Fruit fly (Drosophila melanogaster) whole organism, pupa: ENCODE measurements around the gene CG14969.

ENCODE experiments used
- CG10348 ChIP-seq: fragments of 200-800 bp; sonication (Bioruptor generic); IDR thresholded peaks from 2 replicates; pipeline ENCODE4 v1.3.6; 2022; ENCODE audit warnings: missing biosample characterization, missing genetic modification characterization
- CG12605 ChIP-seq: fragments of 200-800 bp; sonication (Bioruptor generic); IDR thresholded peaks from 2 replicates; pipeline ENCODE4 v1.3.6; 2022; ENCODE audit warnings: missing biosample characterization, missing genetic modification characterization
- CG13204 ChIP-seq: fragments of 200-800 bp; sonication (Bioruptor generic); optimal IDR thresholded peaks from 2 replicates; lab custom pipeline; 2018; ENCODE audit warnings: missing biosample characterization, mild to moderate bottlenecking, missing genetic modification characterization, moderate library complexity
- CG14655 ChIP-seq: fragments of 200-800 bp; sonication (Bioruptor generic); optimal IDR thresholded peaks from 3 replicates; lab custom pipeline; 2017; ENCODE audit warnings: mild to moderate bottlenecking, missing biosample characterization, missing genetic modification reagents, missing genetic modification characterization
- CG15710 ChIP-seq: fragments of 200-800 bp; sonication (Bioruptor generic); optimal IDR thresholded peaks from 2 replicates; lab custom pipeline; 2018; ENCODE audit warnings: missing biosample characterization, mild to moderate bottlenecking, missing genetic modification characterization, moderate library complexity
- CG17806 ChIP-seq: fragments of 200-800 bp; sonication (Bioruptor generic); optimal IDR thresholded peaks from 2 replicates; lab custom pipeline; 2018; ENCODE audit warnings: missing biosample characterization, mild to moderate bottlenecking, missing genetic modification characterization, moderate library complexity
- CG32121 ChIP-seq: fragments of 200-800 bp; sonication (Bioruptor generic); IDR thresholded peaks from 2 replicates; pipeline ENCODE4 v1.3.6; 2022; ENCODE audit warnings: missing biosample characterization, missing genetic modification characterization
- CG34367 ChIP-seq: fragments of 200-800 bp; sonication (Bioruptor generic); optimal IDR thresholded peaks from 2 replicates; lab custom pipeline; 2018; ENCODE audit warnings: missing biosample characterization, mild to moderate bottlenecking, missing genetic modification characterization
- CG4496 ChIP-seq: fragments of 200-800 bp; sonication (Bioruptor generic); IDR thresholded peaks from 3 replicates; pipeline ENCODE4 v1.3.6; 2022; ENCODE audit warnings: missing biosample characterization, missing genetic modification characterization
- CG8159 ChIP-seq: fragments of 200-800 bp; sonication (Bioruptor generic); optimal IDR thresholded peaks from 3 replicates; lab custom pipeline; 2018; ENCODE audit warnings: missing biosample characterization, mild to moderate bottlenecking, missing genetic modification characterization, moderate library complexity
- CG8301 ChIP-seq: fragments of 200-800 bp; sonication (Bioruptor generic); optimal IDR thresholded peaks from 2 replicates; lab custom pipeline; 2018; ENCODE audit warnings: missing biosample characterization, mild to moderate bottlenecking, missing genetic modification characterization
- CG9948 ChIP-seq: fragments of 200-800 bp; sonication (Bioruptor generic); optimal IDR thresholded peaks from 2 replicates; lab custom pipeline; 2018; ENCODE audit warnings: missing biosample characterization, mild to moderate bottlenecking, missing genetic modification characterization, moderate library complexity
- D1 ChIP-seq: fragments of 200-800 bp; sonication (Bioruptor generic); optimal IDR thresholded peaks from 2 replicates; lab custom pipeline; 2018; ENCODE audit warnings: missing biosample characterization, mild to moderate bottlenecking, missing genetic modification characterization, moderate library complexity
- EcR ChIP-seq: fragments of 200-800 bp; sonication (Bioruptor generic); optimal IDR thresholded peaks from 3 replicates; lab custom pipeline; 2019; ENCODE audit warnings: missing biosample characterization, missing genetic modification characterization, mild to moderate bottlenecking, moderate library complexity, missing genetic modification reagents
- Ets98B ChIP-seq: fragments of 200-800 bp; sonication (Bioruptor generic); IDR thresholded peaks from 2 replicates; pipeline ENCODE4 v1.3.6; 2022; ENCODE audit warnings: missing biosample characterization, missing genetic modification characterization
- Pif1A ChIP-seq: fragments of 200-800 bp; sonication (Bioruptor generic); optimal IDR thresholded peaks from 3 replicates; lab custom pipeline; 2016; ENCODE audit warnings: missing biosample characterization, missing genetic modification characterization
- Pif1B ChIP-seq: fragments of 200-800 bp; sonication (Bioruptor generic); optimal IDR thresholded peaks from 3 replicates; lab custom pipeline; 2016; ENCODE audit warnings: missing biosample characterization, missing genetic modification characterization
- Snoo ChIP-seq: fragments of 200-800 bp; sonication (Bioruptor generic); optimal IDR thresholded peaks from 3 replicates; lab custom pipeline; 2017; ENCODE audit warnings: missing biosample characterization, mild to moderate bottlenecking, missing genetic modification characterization, inconsistent platforms
- fd96Ca ChIP-seq: fragments of 200-800 bp; sonication (Bioruptor generic); IDR thresholded peaks from 3 replicates; pipeline ENCODE4 v1.3.6; 2022; ENCODE audit warnings: missing biosample characterization, missing genetic modification characterization
- gl ChIP-seq: fragments of 200-800 bp; sonication (Bioruptor generic); optimal IDR thresholded peaks from 2 replicates; lab custom pipeline; 2018; ENCODE audit warnings: missing biosample characterization, mild to moderate bottlenecking, missing genetic modification characterization
- rn ChIP-seq: fragments of 200-800 bp; sonication (Bioruptor generic); IDR thresholded peaks from 2 replicates; pipeline ENCODE4 v1.3.6; 2022; ENCODE audit warnings: missing biosample characterization, missing genetic modification characterization

The CG14969 gene

DNA sequence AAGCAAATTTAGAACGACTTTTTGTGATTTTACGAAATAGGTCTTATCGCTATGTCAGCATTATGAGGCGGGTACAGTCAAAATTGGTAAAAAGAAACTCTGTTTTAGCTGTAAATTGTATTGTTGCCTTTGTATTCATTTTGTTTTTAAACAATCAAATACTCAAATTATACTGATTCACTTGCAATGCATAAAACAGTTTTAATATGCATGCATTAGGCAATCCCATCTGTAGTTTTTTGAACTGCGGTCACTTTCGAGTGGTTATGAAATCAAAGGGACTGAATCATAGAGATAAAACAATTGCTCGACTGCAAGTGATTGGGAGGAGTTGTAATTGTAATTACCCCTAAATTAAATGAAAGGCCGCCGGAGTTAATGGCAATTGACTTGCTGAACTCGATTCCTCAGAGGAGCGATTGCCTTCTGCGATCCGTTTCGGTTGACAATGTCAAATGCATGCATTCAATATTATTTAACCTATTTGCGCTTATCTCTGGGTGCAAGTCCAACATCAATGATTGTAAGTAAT is 5.0 kb upstream of the CG14969 start:
- TF ChIP-seq CG32121 (GFP tag; lab: Robert Waterston, UW) (no peak), CG17806 (tag; lab: Kevin White, UChicago) (no peak), CG34367 (tag; lab: Kevin White, UChicago) (no peak), CG9948 (no peak), CG14655 (GFP tag; lab: Kevin White, UChicago) (no peak), CG13204 (GFP tag; lab: Kevin White, UChicago) (no peak), D1 (tag; lab: Kevin White, UChicago) (no peak), CG8159 (tag; lab: Kevin White, UChicago) (no peak), EcR (GFP tag; lab: Kevin White, UChicago) (no peak), rn (no peak), Ets98B (GFP tag; lab: Robert Waterston, UW) (no peak)

DNA sequence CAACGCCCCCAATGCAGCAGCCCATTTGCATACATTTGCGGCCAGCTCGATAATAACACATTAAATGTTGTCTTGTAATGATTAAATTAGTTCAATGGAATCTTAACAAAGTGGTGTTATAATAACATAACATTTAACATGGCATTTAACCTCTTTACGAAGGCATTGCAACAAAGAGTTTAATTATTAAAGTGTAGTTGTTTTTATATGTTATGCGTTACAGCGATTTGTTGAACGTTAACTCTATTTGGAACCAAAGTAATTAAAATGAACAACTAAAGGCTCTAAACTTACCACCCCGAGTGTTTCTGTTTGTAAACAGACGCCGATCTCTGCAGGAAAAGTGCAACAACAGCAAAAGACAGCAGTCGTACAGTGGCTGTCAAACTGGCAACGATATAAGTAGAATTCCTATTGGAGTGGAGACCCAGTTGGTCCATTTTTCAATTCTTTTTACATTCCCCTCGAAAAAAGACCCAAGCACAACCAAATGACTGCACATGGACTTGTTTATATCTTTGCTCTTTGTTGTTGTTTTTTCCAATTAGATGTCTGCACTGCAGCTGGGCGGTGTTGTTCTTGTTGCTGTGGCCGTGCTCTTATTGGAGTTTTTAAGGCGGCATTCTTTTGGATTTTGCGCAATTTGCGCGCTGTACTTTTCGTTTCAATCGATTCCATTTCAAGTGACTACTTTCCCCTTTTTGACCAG is 4.3 kb upstream of the CG14969 start:
- TF ChIP-seq Pif1A, result peak; percentile 55
- no peak for TF ChIP-seq D1 (tag; lab: Kevin White, UChicago)
- TF ChIP-seq CG12605 (GFP tag; lab: Robert Waterston, UW), result peak; percentile 66
- peak; percentile 78 for TF ChIP-seq CG17806 (tag; lab: Kevin White, UChicago)
- peak; percentile 83 for TF ChIP-seq CG8301 (tag; lab: Kevin White, UChicago)
- peak; percentile 47 for TF ChIP-seq Ets98B (GFP tag; lab: Robert Waterston, UW)
- no peak for TF ChIP-seq rn
- peak; percentile 83 for TF ChIP-seq CG8159 (tag; lab: Kevin White, UChicago)
- TF ChIP-seq CG15710 (tag; lab: Kevin White, UChicago), result peak; percentile 65
- no peak for TF ChIP-seq Snoo (tag; lab: Kevin White, UChicago)
- no peak for TF ChIP-seq EcR (GFP tag; lab: Kevin White, UChicago)
- TF ChIP-seq Pif1B, result peak; percentile 17
- peak; percentile 89 for TF ChIP-seq CG14655 (GFP tag; lab: Kevin White, UChicago)
- peak; percentile 11 for TF ChIP-seq CG34367 (tag; lab: Kevin White, UChicago)
- TF ChIP-seq CG10348 (GFP tag; lab: Robert Waterston, UW), result no peak
- no peak for TF ChIP-seq CG13204 (GFP tag; lab: Kevin White, UChicago)
- TF ChIP-seq CG9948, result peak; percentile 63
- peak; percentile 39; the same call in 2 of the 3 replicates for TF ChIP-seq fd96Ca (GFP tag; lab: Robert Waterston, UW)
- peak; percentile 53 for TF ChIP-seq gl (tag; lab: Kevin White, UChicago)
- peak; percentile 55 for TF ChIP-seq CG32121 (GFP tag; lab: Robert Waterston, UW)
- peak; percentile 33; the same call in 1 of the 3 replicates for TF ChIP-seq CG4496 (GFP tag; lab: Robert Waterston, UW)
- TF ChIP-seq, all 21 proteins: peak for 15

DNA sequence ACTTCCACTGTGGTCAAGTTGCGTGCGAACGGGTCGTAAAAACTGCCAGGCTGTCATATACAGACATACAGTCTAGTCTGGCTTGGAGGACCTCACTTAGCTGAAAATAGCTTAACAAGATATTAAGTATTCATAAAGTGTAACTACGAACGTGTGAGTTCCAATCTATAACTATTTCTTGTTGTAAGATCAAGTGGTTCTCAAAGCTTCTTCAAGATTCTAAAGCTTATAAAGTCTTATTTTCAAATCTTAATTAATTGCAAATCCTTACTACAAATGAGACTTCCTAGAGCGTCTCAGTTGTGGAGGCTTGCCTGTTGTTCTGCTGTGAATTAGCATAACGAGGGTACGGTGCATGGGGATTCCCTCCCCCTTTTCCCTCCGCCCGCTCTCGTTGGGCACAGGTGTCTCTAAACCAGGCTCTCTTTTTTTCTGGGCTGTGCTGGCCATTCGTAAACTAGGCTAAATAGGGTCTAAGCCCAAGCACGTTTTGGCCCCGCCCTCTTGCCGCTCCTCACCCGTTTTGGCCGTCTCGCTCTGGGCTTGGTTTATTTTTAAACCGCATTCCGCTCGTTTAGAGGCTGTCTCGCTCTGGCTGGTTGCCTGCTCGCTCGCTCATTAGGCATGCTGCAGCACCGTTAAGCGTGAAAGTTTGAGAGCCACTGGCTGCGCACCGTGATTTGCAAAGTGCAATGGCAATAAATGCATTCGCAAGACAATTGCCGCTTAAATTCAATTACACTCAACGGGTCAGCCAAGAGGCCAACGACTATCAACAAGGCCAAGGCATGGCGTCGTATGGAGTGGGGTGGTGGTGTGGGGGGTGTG is 3.5 kb upstream of the CG14969 start:
- TF ChIP-seq gl (tag; lab: Kevin White, UChicago) (no peak), CG15710 (tag; lab: Kevin White, UChicago) (peak; percentile 70), CG8301 (tag; lab: Kevin White, UChicago) (peak; percentile 27), Pif1B (no peak), CG8159 (tag; lab: Kevin White, UChicago) (peak; percentile 62), CG9948 (peak; percentile 55), Snoo (tag; lab: Kevin White, UChicago) (no peak), EcR (GFP tag; lab: Kevin White, UChicago) (peak; percentile 70), CG12605 (GFP tag; lab: Robert Waterston, UW) (no peak), fd96Ca (GFP tag; lab: Robert Waterston, UW) (no peak), CG34367 (tag; lab: Kevin White, UChicago) (peak; percentile 31), Pif1A (no peak), CG32121 (GFP tag; lab: Robert Waterston, UW) (no peak), CG13204 (GFP tag; lab: Kevin White, UChicago) (peak; percentile 35), CG17806 (tag; lab: Kevin White, UChicago) (peak; percentile 43)

DNA sequence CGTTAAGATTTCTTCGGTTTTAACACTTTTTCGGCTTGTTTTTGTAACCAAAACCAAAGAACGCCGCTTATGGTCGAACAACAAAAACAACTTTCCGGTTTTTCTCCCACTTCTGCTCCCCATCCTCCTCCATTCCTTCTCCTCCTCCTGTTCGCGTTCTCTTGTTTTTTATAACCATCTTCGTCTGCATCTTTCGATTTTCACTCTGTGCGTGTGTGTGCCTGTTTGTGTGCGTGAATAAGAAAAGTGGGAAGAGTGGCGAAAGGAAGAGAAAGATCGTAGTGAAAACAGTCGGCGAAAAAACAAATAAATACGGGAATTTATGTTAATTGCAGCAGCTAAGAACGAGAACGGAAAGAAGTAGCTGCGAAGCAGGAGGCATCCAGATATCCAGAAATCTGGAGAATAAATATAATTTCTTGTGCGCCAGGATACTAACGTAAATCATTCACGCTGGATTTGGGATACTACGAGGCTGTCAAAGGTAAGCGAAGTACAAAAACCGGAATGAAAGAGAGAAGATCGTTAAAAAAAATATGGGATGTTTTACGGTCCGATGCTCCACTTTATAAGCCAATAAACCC is 2.7 kb upstream of the CG14969 start:
- TF ChIP-seq EcR (GFP tag; lab: Kevin White, UChicago), result peak; percentile 17
- no peak for TF ChIP-seq CG8301 (tag; lab: Kevin White, UChicago)
